Fruit fly (Drosophila melanogaster) whole organism, adult: Measurements from ENCODE around the gene SP.

ENCODE experiments used
- CG7101 ChIP-seq: fragments of 200-800 bp; sonication (Bioruptor generic); optimal IDR thresholded peaks from 2 replicates; lab custom pipeline; 2018; ENCODE audit warnings: missing biosample characterization, mild to moderate bottlenecking, missing genetic modification characterization, moderate library complexity
- cnc ChIP-seq, 2 experiments: fragments of >200 bp; optimal IDR thresholded peaks; 2 replicates each; lab custom pipeline; 2017
- pad ChIP-seq: fragments of 200-800 bp; sonication (Bioruptor generic); optimal IDR thresholded peaks from 3 replicates; lab custom pipeline; 2017; ENCODE audit warnings: missing biosample characterization, missing genetic modification characterization, mild to moderate bottlenecking, moderate library complexity, missing genetic modification reagents

DNA sequence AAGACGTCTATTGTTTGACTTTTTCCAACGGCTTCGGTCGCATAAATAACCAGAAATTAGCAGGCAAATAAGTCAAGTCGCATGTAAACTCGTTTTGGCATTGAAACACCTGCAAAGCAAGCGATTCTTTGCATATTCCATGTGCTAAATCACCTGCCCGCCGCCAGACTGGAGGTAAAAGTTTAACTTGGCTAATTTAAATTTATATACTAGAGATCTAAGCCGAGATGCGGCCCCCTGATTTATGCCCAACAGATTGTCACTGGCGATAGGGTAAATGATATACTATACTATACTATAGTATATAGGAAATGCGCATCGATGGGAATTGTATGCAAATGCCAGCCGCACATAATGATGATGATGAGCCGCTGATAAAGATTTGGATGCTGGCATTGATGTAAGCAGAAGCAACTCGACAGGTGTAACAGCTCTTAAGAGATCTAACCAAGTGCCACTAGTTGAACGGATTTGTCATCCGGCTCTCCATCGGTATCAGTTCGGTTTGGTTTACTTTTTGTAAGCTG is 48.4 kb upstream of the SP start:
- no peak for TF ChIP-seq pad (GFP tag; lab: Kevin White, UChicago)
- no peak for TF ChIP-seq CG7101 (tag; lab: Kevin White, UChicago)
- no peak for TF ChIP-seq cnc (optimal IDR thresholded peaks at IDR 0.05; lab: Kevin White, UChicago)
